Worm (Caenorhabditis elegans): ENCODE measurements around the gene spig-4.
A peak's percentile ranks its signal among the peaks of the same experiment; 100 is the strongest.

The spig-4 gene

DNA sequence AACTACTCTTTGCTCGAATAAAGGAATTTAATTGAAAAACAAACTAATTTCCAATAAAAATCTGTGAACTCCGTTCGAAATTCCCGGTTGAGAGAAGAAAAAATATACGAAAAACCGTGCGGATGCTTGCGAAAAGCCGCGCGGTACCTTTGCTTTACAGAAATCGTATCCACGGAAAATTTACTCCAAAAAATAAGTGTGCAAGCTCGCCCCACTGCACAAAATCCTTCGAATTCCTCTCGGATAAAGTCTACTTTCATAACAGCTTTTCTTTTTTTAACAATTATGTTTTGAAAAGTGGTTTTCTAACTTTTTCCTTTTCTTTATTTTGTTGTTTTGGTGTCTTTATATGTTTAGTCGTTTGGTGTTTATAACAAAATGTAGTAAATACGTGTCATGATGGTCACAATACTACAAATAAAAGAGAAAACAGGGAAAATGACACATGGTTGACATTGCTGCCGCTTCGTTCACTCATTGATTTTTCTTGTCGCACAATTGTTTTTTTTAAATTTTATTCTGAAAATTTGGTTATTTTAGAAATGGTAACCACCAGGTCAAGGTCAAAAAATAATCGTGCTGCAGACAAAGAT, 40.7 kb upstream of the spig-4 start, which contains the start of gene cept-2 (continued):
- TF ChIP-seq B0019.2 (GFP tag; conservative IDR thresholded peaks at IDR 0.05): no peak
- TF ChIP-seq let-526 (GFP tag; IDR thresholded peaks at IDR 0.05): 0 out of 2 replicates have a peak, but pooled peaks have one; percentile 20
- TF ChIP-seq lin-54 (GFP tag; optimal IDR thresholded peaks at IDR 0.05): no peak

DNA sequence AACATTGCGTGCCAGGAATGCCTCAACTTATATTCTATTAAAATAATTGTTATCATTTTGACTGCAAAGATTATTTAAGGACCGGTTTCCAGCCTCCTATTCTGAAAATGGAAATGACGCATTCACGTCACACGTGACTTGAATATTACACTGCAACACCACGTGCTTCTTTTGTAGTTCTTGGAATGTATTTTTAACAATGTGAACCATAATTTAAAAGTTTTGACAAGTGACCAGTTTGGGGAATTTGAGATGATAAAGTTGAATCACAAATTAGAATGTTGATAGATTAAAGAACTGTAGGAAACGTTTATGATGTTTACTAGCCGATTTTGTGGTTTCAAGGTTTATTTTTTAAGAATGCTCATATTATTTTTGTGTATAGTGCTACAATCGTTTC, 35.0 kb upstream of the spig-4 start, which contains the start of gene F47B8.10:
Gene F47B8.10 (plus strand): TSS at position 301 of the 400 bp plus-strand sequence.
- TF ChIP-seq nfya-1 (tag; optimal IDR thresholded peaks at IDR 0.05; ENCODE audit: borderline replicate concordance, insufficient read depth): no peak
- no peak for TF ChIP-seq snpc-1.1 (tag; optimal IDR thresholded peaks at IDR 0.05; ENCODE audit: insufficient read depth)
- TF ChIP-seq madf-3 (GFP tag; IDR thresholded peaks at IDR 0.05): no peak
- no peak for TF ChIP-seq pha-4 (tag; optimal IDR thresholded peaks at IDR 0.05)
- no peak for TF ChIP-seq Y67H2A.10 (GFP tag; conservative IDR thresholded peaks at IDR 0.05)
- TF ChIP-seq snpc-1.3 (tag; optimal IDR thresholded peaks at IDR 0.05; ENCODE audit: insufficient read depth): no peak
- TF ChIP-seq nhr-80 (tag; optimal IDR thresholded peaks at IDR 0.05): no peak
- TF ChIP-seq F55B11.4 (tag; optimal IDR thresholded peaks at IDR 0.05; ENCODE audit: borderline replicate concordance, insufficient read depth): no peak
- no peak for TF ChIP-seq F23B12.7 (tag; optimal IDR thresholded peaks at IDR 0.05; ENCODE audit: insufficient read depth)
- no peak for TF ChIP-seq ceh-91 (GFP tag; IDR thresholded peaks at IDR 0.05)
- no peak for TF ChIP-seq F57A8.1 (GFP tag; optimal IDR thresholded peaks at IDR 0.05)

DNA sequence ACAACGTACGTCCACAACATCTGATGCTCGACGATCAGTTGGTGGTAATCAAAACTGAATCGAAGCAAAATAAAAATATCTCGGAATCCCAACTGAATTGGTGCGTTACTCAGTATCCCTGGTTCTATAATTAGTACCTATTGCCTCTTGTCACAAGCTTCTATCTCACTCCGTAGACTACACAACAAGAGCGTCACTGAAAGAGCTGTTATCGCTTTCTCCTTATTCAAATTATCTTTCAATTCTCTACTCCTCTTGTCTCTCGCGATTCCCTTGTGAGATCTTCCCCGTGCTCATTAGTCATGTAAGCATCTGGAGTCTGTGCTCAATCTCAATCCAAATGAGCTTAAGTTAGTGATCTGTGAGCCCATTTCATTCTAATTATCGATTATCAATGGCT, 30.0 kb upstream of the spig-4 start, which contains the start of gene srm-6:
Gene srm-6 (plus strand): TSS at position 301 of the 400 bp plus-strand sequence.
- TF ChIP-seq lsy-27 (tag; optimal IDR thresholded peaks at IDR 0.05; ENCODE audit: borderline replicate concordance, insufficient read depth) (no peak), hmg-20 (GFP tag; IDR thresholded peaks at IDR 0.05) (no peak), lin-40 (tag; optimal IDR thresholded peaks at IDR 0.05) (no peak), let-526 (GFP tag; IDR thresholded peaks at IDR 0.05) (no peak), ztf-26 (tag; optimal IDR thresholded peaks at IDR 0.05) (no peak), F37B4.10 (GFP tag; IDR thresholded peaks at IDR 0.05) (no peak), bed-2 (GFP tag; IDR thresholded peaks at IDR 0.05) (no peak), rcor-1 (GFP tag; IDR thresholded peaks at IDR 0.05) (no peak), snpc-4 (GFP tag; optimal IDR thresholded peaks at IDR 0.05) (no peak), snpc-4 (tag; optimal IDR thresholded peaks at IDR 0.05) (no peak), lir-1 (GFP tag; conservative IDR thresholded peaks at IDR 0.05) (no peak), Y95B8A.8 (GFP tag; IDR thresholded peaks at IDR 0.05) (no peak), F52B5.7 (tag; optimal IDR thresholded peaks at IDR 0.05) (no peak), dox-1 (GFP tag; IDR thresholded peaks at IDR 0.05) (no peak)

DNA sequence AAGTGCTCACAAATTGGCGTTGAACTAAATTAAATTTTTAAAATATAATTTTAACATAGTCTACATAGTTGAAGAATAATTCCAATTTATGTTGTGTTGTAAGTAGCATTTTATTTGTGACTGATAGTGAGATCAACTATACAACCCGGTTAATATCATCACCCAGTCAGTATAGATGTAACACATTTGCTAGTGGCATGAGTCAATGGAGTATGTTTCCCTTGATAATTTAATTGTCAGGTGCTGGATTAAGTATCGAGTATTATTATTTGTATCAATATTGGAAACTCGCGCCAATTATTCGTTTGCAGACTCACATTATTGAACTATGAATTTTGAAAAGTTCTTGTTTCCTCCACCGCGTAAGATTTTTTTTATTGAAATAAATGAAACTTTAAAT, 28.2 kb upstream of the spig-4 start, which contains the start of gene srm-5:
Gene srm-5 (plus strand): TSS at position 301 of the 400 bp plus-strand sequence.
- TF ChIP-seq attf-3 (GFP tag; conservative IDR thresholded peaks at IDR 0.05) (no peak), chd-7 (tag; optimal IDR thresholded peaks at IDR 0.05) (no peak), cebp-1 (GFP tag; IDR thresholded peaks at IDR 0.05) (no peak), cebp-1 (tag; optimal IDR thresholded peaks at IDR 0.05) (no peak), nhr-80 (tag; optimal IDR thresholded peaks at IDR 0.05) (no peak)

DNA sequence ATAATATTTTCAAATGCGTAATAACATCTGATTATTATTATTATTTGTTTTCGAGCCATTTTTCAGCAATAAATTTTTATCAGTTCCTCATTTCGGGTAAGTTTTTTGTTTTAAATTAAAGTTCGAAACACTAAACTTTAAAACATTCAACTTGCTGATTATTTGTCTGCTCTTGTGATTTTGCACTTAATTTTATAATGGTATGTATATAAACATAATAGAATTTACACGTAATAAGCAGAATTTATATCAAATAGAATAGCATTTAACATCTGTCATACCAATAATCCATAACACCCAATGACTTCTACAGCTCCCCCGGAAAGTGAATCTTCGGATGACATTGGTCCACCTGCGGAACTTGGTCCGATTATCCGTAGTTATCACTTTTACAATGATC, 26.4 kb upstream of the spig-4 start, which contains the start of gene srm-4:
Gene srm-4 (plus strand): TSS at position 301 of the 400 bp plus-strand sequence.
- TF ChIP-seq F33H1.4 (GFP tag; IDR thresholded peaks at IDR 0.05) (no peak), nfyb-1 (GFP tag; IDR thresholded peaks at IDR 0.05) (no peak), C06A6.2 (GFP tag; conservative IDR thresholded peaks at IDR 0.05) (no peak), mel-28 (tag; optimal IDR thresholded peaks at IDR 0.05; ENCODE audit: borderline replicate concordance) (no peak), dox-1 (GFP tag; IDR thresholded peaks at IDR 0.05) (no peak), Y79H2A.3 (GFP tag; conservative IDR thresholded peaks at IDR 0.05) (no peak), K11D2.4 (GFP tag; IDR thresholded peaks at IDR 0.05) (no peak), egl-44 (GFP tag; IDR thresholded peaks at IDR 0.05) (no peak), lsl-1 (GFP tag; optimal IDR thresholded peaks at IDR 0.05) (no peak)

Measured in whole organism, young adult.